Fruit fly (Drosophila melanogaster): ENCODE measurements around the gene CG43618.

DNA sequence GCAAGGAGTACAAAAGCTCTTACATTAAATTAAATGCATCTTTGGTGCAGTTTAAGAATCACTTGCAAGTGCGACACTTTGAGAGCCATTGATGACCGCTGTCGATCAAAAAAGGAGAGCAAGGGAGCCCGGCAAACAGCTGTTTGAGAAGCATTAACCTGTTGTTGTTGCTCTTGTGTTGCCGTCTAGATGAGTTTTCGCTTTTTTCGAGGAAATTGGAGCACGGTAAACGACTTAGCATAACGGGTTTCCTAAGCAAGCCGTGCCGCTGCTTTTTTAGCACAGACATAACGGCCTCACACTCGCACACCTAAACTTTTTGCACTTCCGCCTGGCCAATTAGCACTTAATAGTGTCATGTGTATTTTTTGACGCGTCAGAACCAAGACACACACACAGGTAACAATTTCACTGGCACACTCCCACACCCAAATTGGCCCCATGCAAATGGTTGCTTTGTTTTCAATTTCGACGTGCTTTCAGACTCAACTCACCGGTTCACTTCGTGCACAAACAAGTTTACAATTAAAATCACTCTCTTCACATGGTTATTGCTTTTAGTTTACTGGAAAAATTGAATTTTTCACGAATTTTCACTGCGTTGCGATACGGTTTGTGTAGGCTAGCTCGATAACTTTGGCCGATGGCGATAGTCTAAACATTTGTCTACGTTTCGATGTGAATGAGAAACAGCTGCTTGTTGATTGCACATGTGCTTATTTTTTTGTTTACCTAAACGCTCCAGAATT is 18.6 kb upstream of the CG43618 start, which contains the start of the genes CG10903 and CG2747:
- TF ChIP-seq CTCF (optimal IDR thresholded peaks at IDR 0.05) (no peak), CG8478 (optimal IDR thresholded peaks at IDR 0.05) (no peak)
